Fruit fly (Drosophila melanogaster): ENCODE results near the gene Bap111.

DNA sequence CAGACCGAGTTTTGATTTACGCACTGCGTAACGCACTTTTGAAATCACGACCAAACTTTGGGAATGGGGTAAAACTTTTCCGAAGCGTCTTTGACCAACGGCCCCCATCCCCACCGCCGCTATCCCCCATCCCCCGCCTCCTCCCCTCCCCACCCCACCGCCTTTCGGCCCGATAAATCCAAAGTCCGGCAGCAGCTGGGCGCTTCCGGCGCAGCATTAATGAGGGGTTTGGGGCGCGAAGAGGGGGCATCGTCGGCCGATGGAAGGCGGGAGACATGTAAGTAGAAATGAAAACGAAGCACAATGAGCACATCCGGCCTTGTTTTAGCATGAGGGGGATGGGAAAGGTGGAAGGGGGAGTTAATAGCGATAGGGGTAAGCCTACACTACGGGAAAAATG is 10.0 kb upstream of the Bap111 start:
- TF ChIP-seq Sin3A (optimal IDR thresholded peaks at IDR 0.05) (no peak), Myc (optimal IDR thresholded peaks at IDR 0.05) (no peak), ttk (optimal IDR thresholded peaks at IDR 0.05) (no peak), h (optimal IDR thresholded peaks at IDR 0.05) (no peak)
